Worm (Caenorhabditis elegans) whole organism, late embryonic: ENCODE results near the gene K08C7.6.
"Not testable (repeated sequence)": the region's sequence is repeated elsewhere in the genome, so short reads cannot be mapped to it uniquely, and the experiment has no call there.

Source experiments
- F13H6.1 ChIP-seq: sonication (generic microtip); optimal IDR thresholded peaks from 2 replicates; lab custom pipeline; 2016; ENCODE audit warnings: missing genetic modification characterization, missing compliant biosample characterization
- ama-1 ChIP-seq: fragments of 150-350 bp; optimal IDR thresholded peaks from 2 replicates; lab custom pipeline; 2014
- lin-11 ChIP-seq: fragments of 200-800 bp; sonication (Bioruptor generic); optimal IDR thresholded peaks from 2 replicates; lab custom pipeline; 2018; ENCODE audit warnings: mild to moderate bottlenecking, missing genetic modification characterization, missing compliant biosample characterization
- mec-3 ChIP-seq: sonication (generic microtip); optimal IDR thresholded peaks from 2 replicates; lab custom pipeline; 2016; ENCODE audit warnings: borderline replicate concordance, missing genetic modification characterization, missing compliant biosample characterization
- nhr-11 ChIP-seq: fragments of 150-350 bp; optimal IDR thresholded peaks from 2 replicates; lab custom pipeline; 2014; ENCODE audit warnings: missing biosample characterization, missing genetic modification characterization
- sox-2 ChIP-seq: fragments of 200-800 bp; sonication (Bioruptor generic); IDR thresholded peaks from 2 replicates; pipeline ENCODE4 v1.3.6; 2022; ENCODE audit warnings: missing genetic modification reagents, missing genetic modification characterization, missing compliant biosample characterization
- unc-55 ChIP-seq: sonication (generic microtip); optimal IDR thresholded peaks from 2 replicates; lab custom pipeline; 2017; ENCODE audit warnings: missing biosample characterization, missing genetic modification reagents, missing genetic modification characterization

DNA sequence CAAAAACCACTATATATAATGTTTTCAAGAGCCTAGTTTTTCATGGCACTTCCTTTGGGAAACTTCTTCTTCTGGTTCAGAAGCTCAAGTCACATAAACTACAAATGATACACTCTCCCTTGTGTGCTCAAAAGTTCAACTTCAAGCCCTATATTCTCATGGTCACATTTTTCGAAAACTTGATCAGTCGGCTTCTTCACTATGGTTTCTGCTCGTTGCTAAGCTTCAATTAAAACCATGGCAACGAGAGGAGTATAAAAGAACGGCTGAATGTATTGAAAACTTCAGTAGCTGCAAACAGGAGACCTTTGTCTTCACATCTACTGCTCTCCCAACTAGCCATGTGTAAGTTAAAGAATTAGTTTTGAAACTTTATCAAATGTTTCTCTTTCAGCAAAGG is 1.6 kb upstream of the K08C7.6 start, which contains the start of gene R102.2:
- not testable (repeated sequence) for TF ChIP-seq lin-11; sox-2 (GFP tag; lab: Robert Waterston, UW); unc-55; mec-3 (tag; lab: Kevin White, UChicago); F13H6.1; nhr-11; ama-1
